Worm (Caenorhabditis elegans) whole organism, L2 larva: ENCODE measurements around the gene ZK1248.17.

Experiments
- C34F6.9 ChIP-seq: fragments of 150-350 bp; optimal IDR thresholded peaks from 2 replicates; lab custom pipeline; 2014; ENCODE audit warnings: missing biosample characterization, missing genetic modification characterization
- F13H6.1 ChIP-seq: sonication (generic microtip); optimal IDR thresholded peaks from 2 replicates; lab custom pipeline; 2016; ENCODE audit warnings: missing genetic modification characterization, missing compliant biosample characterization
- R02D3.7 ChIP-seq: fragments of 150-350 bp; optimal IDR thresholded peaks from 2 replicates; lab custom pipeline; 2014; ENCODE audit warnings: missing biosample characterization, missing genetic modification characterization
- ZK546.5 ChIP-seq: sonication (generic microtip); optimal IDR thresholded peaks from 2 replicates; lab custom pipeline; 2017; ENCODE audit warnings: missing biosample characterization, missing genetic modification characterization
- alr-1 ChIP-seq: fragments of 150-350 bp; optimal IDR thresholded peaks from 2 replicates; lab custom pipeline; 2014; ENCODE audit warnings: missing biosample characterization, missing genetic modification characterization
- aly-2 ChIP-seq: fragments of 150-350 bp; optimal IDR thresholded peaks from 2 replicates; lab custom pipeline; 2014; ENCODE audit warnings: missing biosample characterization, missing genetic modification characterization
- ama-1 ChIP-seq: fragments of 150-350 bp; optimal IDR thresholded peaks from 2 replicates; lab custom pipeline; 2018; ENCODE audit warnings: inconsistent platforms
- blmp-1 ChIP-seq: sonication (generic microtip); optimal IDR thresholded peaks from 2 replicates; lab custom pipeline; 2017; ENCODE audit warnings: missing genetic modification characterization, mild to moderate bottlenecking, missing compliant biosample characterization, antibody characterized with exemption, moderate library complexity; ENCODE audit not compliant: insufficient read depth
- crh-2 ChIP-seq: sonication (generic microtip); optimal IDR thresholded peaks from 2 replicates; lab custom pipeline; 2017; ENCODE audit warnings: missing biosample characterization, missing genetic modification characterization
- dmd-4 ChIP-seq: sonication (generic microtip); optimal IDR thresholded peaks from 2 replicates; lab custom pipeline; 2017; ENCODE audit warnings: missing biosample characterization, missing genetic modification characterization
- elt-3 ChIP-seq: sonication (generic microtip); optimal IDR thresholded peaks from 2 replicates; lab custom pipeline; 2017; ENCODE audit warnings: missing biosample characterization, missing genetic modification characterization
- fos-1 ChIP-seq: fragments of 150-350 bp; optimal IDR thresholded peaks from 2 replicates; lab custom pipeline; 2014; ENCODE audit warnings: missing biosample characterization, missing genetic modification characterization
- lin-13 ChIP-seq: fragments of 150-350 bp; optimal IDR thresholded peaks from 2 replicates; lab custom pipeline; 2014; ENCODE audit warnings: missing biosample characterization, missing genetic modification reagents, missing genetic modification characterization
- lsy-2 ChIP-seq, 2 experiments: fragments of 150-350 bp in 1 of 2; sonication (generic microtip) in 1 of 2; optimal IDR thresholded peaks; 2 replicates each; lab custom pipeline; 2014 to 2017; ENCODE audit warnings: missing biosample characterization in 2 of 2, missing genetic modification characterization in 2 of 2
- mab-5 ChIP-seq: fragments of 150-350 bp; optimal IDR thresholded peaks from 2 replicates; lab custom pipeline; 2014; ENCODE audit warnings: missing biosample characterization, missing genetic modification characterization
- nhr-10 ChIP-seq: sonication (generic microtip); optimal IDR thresholded peaks from 2 replicates; lab custom pipeline; 2017; ENCODE audit warnings: missing biosample characterization, missing genetic modification characterization
- nhr-129 ChIP-seq: fragments of 150-350 bp; optimal IDR thresholded peaks from 2 replicates; lab custom pipeline; 2014; ENCODE audit warnings: missing biosample characterization, missing genetic modification characterization
- nhr-21 ChIP-seq: fragments of 150-350 bp; optimal IDR thresholded peaks from 2 replicates; lab custom pipeline; 2014; ENCODE audit warnings: missing biosample characterization, missing genetic modification characterization
- nhr-23 ChIP-seq: fragments of 150-350 bp; optimal IDR thresholded peaks from 2 replicates; lab custom pipeline; 2014; ENCODE audit warnings: missing biosample characterization, missing genetic modification reagents, missing genetic modification characterization
- nhr-25 ChIP-seq: fragments of 150-350 bp; sonication (generic microtip); optimal IDR thresholded peaks from 3 replicates; lab custom pipeline; 2014; ENCODE audit warnings: missing biosample characterization, missing genetic modification characterization
- peb-1 ChIP-seq: fragments of 150-350 bp; optimal IDR thresholded peaks from 2 replicates; lab custom pipeline; 2014; ENCODE audit warnings: missing biosample characterization, missing genetic modification characterization
- skn-1 ChIP-seq: sonication (generic microtip); optimal IDR thresholded peaks from 2 replicates; lab custom pipeline; 2017; ENCODE audit warnings: missing biosample characterization, missing genetic modification characterization
- sma-3 ChIP-seq: sonication (generic microtip); optimal IDR thresholded peaks from 2 replicates; lab custom pipeline; 2016; ENCODE audit warnings: missing genetic modification reagents, missing genetic modification characterization, missing compliant biosample characterization
- sma-9 ChIP-seq, 2 experiments: fragments of 150-350 bp in 1 of 2; sonication (generic microtip) in 1 of 2; optimal IDR thresholded peaks; 2 replicates each; lab custom pipeline; 2014 to 2016; ENCODE audit warnings: missing genetic modification characterization in 2 of 2, mild to moderate bottlenecking in 1 of 2, missing biosample characterization in 1 of 2, missing compliant biosample characterization in 1 of 2, missing genetic modification reagents in 1 of 2, moderate library complexity in 1 of 2
- snpc-4 ChIP-seq: fragments of 150-350 bp; optimal IDR thresholded peaks from 2 replicates; lab custom pipeline; 2014; ENCODE audit warnings: missing biosample characterization, missing genetic modification characterization
- unc-39 ChIP-seq: fragments of 150-350 bp; optimal IDR thresholded peaks from 2 replicates; lab custom pipeline; 2014; ENCODE audit warnings: missing biosample characterization, missing genetic modification characterization
- unc-55 ChIP-seq: fragments of 150-350 bp; sonication (generic microtip); optimal IDR thresholded peaks from 3 replicates; lab custom pipeline; 2014; ENCODE audit warnings: missing biosample characterization, missing genetic modification reagents, missing genetic modification characterization
- unc-62 ChIP-seq: fragments of 150-350 bp; optimal IDR thresholded peaks from 2 replicates; lab custom pipeline; 2014; ENCODE audit warnings: missing biosample characterization, missing genetic modification reagents, missing genetic modification characterization
- zag-1 ChIP-seq: fragments of 150-350 bp; optimal IDR thresholded peaks from 2 replicates; lab custom pipeline; 2014; ENCODE audit warnings: missing biosample characterization, missing genetic modification characterization
- ztf-1 ChIP-seq: fragments of 200-800 bp; sonication (Bioruptor generic); conservative IDR thresholded peaks from 2 replicates; pipeline ENCODE4 v1.3.6; 2022; ENCODE audit warnings: missing genetic modification characterization, missing compliant biosample characterization
- ztf-4 ChIP-seq: fragments of 150-350 bp; optimal IDR thresholded peaks from 2 replicates; lab custom pipeline; 2014; ENCODE audit warnings: missing biosample characterization, missing genetic modification characterization

ZK1248.17 gene

DNA sequence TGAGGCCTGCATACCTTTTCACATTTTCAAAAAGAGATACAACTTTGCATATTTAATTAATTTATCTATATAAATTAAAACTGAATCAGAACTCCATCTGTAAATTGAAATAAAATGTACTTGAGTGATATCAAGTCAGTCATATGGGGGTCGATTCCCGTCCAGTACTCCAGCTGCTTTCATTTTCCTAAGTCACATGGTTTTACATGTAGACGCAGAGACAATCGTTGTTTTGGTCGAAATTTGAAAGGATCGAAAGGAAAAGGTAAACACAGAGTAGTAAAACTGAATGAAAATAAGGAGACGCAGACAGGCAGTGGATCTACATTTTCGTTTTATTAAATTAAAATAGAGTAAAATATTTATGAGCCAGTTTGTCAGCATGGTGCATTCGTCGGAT lies 28.8 kb upstream of the ZK1248.17 start:
- TF ChIP-seq lsy-2 (tag; optimal IDR thresholded peaks at IDR 0.05; lab: Kevin White, UChicago) = peak in 1 of 2 experiments; percentile 27
- TF ChIP-seq blmp-1 (tag; lab: Kevin White, UChicago) = peak; percentile 51
- peak; percentile 80 for TF ChIP-seq nhr-129 (tag; lab: Kevin White, UChicago)
- peak; percentile 64 for TF ChIP-seq sma-9 (GFP tag; optimal IDR thresholded peaks at IDR 0.05; lab: Kevin White, UChicago)
- TF ChIP-seq sma-9 (tag; optimal IDR thresholded peaks at IDR 0.05; lab: Kevin White, UChicago) = no peak
- peak; percentile 3 for TF ChIP-seq nhr-25 (tag; lab: Kevin White, UChicago)
- TF ChIP-seq skn-1 (tag; lab: Kevin White, UChicago) = no peak
- TF ChIP-seq sma-3 (GFP tag; lab: Kevin White, UChicago) = peak; percentile 36
- no peak for TF ChIP-seq unc-55
- peak; percentile 46 for TF ChIP-seq C34F6.9
- TF ChIP-seq, all 48 proteins: peak for 7

DNA sequence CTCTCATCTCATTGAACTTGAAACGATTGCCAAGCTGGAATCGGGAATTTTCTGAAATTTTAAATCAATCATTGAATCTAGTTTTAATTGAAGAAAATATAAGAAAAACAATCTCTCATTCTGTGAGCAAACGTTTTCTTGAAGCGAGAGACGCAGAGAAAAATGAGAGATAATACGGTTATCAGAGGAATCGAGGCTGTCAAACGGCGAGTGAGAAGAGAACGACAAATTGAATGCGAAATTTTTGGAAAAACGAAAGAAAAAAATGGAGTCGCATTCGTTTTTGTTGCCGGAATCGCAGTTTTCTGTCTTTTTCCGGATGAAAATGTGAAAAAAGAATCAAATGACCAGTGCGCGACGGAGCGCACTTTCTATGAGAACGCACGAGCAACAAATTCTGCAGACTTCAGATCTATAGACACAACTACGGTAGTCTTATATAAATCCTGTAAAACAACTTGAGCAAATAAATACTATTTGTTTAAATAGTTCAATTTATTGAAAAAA lies 28.3 kb upstream of the ZK1248.17 start, which contains the start of gene tex-2:
tex-2 (minus strand) TSS at position 51 of the 507 bp plus-strand sequence.
- TF ChIP-seq zag-1 (tag; lab: Kevin White, UChicago) = peak; percentile 24
- TF ChIP-seq R02D3.7 (tag; lab: Kevin White, UChicago) = no peak
- no peak for TF ChIP-seq sma-9 (GFP tag; optimal IDR thresholded peaks at IDR 0.05; lab: Kevin White, UChicago)
- no peak for TF ChIP-seq sma-9 (tag; optimal IDR thresholded peaks at IDR 0.05; lab: Kevin White, UChicago)
- no peak for TF ChIP-seq alr-1 (tag; lab: Kevin White, UChicago)
- no peak for TF ChIP-seq aly-2 (tag; lab: Kevin White, UChicago)
- no peak for TF ChIP-seq unc-62 (GFP tag; lab: Kevin White, UChicago)
- peak; percentile 13 for TF ChIP-seq lin-13 (GFP tag; lab: Kevin White, UChicago)
- no peak for TF ChIP-seq ztf-4 (tag; lab: Kevin White, UChicago)
- peak in 1 of 2 experiments; percentile 33 for TF ChIP-seq lsy-2 (tag; optimal IDR thresholded peaks at IDR 0.05; lab: Kevin White, UChicago)
- no peak for TF ChIP-seq unc-39 (tag; lab: Kevin White, UChicago)
- peak; percentile 32 for TF ChIP-seq F13H6.1 (tag; lab: Kevin White, UChicago)
- TF ChIP-seq sma-3 (GFP tag; lab: Kevin White, UChicago) = no peak
- peak; percentile 9 for TF ChIP-seq crh-2 (tag; lab: Kevin White, UChicago)
- TF ChIP-seq unc-55 = peak; percentile 55
- no peak for TF ChIP-seq blmp-1 (tag; lab: Kevin White, UChicago)
- TF ChIP-seq ztf-1 (GFP tag; lab: Robert Waterston, UW) = no peak
- peak; percentile 48 for TF ChIP-seq nhr-129 (tag; lab: Kevin White, UChicago)
- peak; percentile 77 for TF ChIP-seq fos-1 (tag; lab: Kevin White, UChicago)
- no peak for TF ChIP-seq elt-3 (tag; lab: Kevin White, UChicago)
- peak; percentile 34 for TF ChIP-seq C34F6.9

DNA sequence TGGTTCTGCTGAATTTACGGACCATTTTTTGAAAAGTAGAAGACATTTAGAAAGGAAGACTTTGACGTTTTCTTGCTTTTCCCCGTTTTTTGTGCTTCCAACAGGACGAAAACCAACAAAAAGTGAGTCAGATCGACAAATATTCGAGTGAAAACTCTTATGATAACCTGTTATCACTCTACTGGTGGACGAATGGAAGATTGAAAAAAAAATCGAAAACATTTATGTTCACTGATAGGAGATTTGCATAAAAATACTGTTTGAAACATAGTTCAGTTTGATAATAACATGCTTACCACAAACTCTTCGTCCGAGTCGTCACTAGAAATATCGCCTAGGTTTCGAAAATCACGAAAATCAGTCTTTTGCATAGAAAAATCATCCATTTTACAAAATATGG lies 27.1 kb upstream of the ZK1248.17 start:
- TF ChIP-seq fos-1 (tag; lab: Kevin White, UChicago) = peak; percentile 53
- no peak for TF ChIP-seq dmd-4 (tag; lab: Kevin White, UChicago)

DNA sequence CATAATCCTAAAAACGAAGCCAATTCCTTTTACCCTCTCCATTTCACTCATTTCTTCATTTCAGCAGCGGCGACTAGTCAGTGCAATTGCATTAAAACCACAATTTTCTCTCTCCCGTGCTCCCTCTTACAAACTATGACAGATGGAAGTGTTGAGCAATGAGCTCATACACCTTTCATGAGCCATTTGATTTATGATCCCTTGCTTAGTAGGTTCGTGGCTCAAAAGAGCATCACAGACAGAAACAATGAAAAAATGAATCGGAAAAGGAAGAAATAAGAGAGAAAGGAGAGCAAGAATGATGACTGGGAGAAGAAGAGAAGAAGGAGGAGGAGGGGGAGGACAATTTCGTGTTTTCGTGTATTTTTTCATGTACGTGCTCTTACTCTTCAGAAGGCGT lies 26.2 kb upstream of the ZK1248.17 start:
- TF ChIP-seq mab-5 (tag; lab: Kevin White, UChicago) = peak; percentile 73
- no peak for TF ChIP-seq sma-3 (GFP tag; lab: Kevin White, UChicago)
- peak; percentile 45 for TF ChIP-seq unc-55
- TF ChIP-seq nhr-129 (tag; lab: Kevin White, UChicago) = peak; percentile 23
- TF ChIP-seq nhr-21 (tag; lab: Kevin White, UChicago) = no peak
- no peak for TF ChIP-seq lsy-2 (tag; optimal IDR thresholded peaks at IDR 0.05; lab: Kevin White, UChicago)
- no peak for TF ChIP-seq peb-1 (tag; lab: Kevin White, UChicago)
- TF ChIP-seq sma-9 (GFP tag; optimal IDR thresholded peaks at IDR 0.05; lab: Kevin White, UChicago) = peak; percentile 16
- TF ChIP-seq sma-9 (tag; optimal IDR thresholded peaks at IDR 0.05; lab: Kevin White, UChicago) = no peak

DNA sequence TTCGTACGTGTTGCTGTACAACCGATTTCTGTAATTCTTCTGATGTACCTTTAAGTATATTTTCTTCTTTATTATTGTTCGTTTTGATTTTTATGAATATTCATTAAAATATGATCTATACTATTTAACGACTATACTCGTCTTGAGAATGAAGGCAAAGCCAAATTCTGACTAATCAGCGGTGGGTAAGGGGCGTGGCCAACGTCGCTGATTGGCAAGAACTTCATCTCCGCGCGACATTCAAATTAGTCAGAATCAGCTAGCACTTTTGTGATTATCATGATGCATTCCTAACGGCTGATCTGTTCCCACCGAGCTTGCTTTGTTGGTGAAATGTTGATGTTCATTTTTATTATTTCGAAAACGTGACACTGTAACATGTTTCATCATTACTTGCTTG lies 21.6 kb upstream of the ZK1248.17 start:
- no peak for TF ChIP-seq nhr-10 (tag; lab: Kevin White, UChicago)
- TF ChIP-seq nhr-23 (tag; lab: Kevin White, UChicago) = no peak
- no peak for TF ChIP-seq ama-1
- no peak for TF ChIP-seq mab-5 (tag; lab: Kevin White, UChicago)
- TF ChIP-seq ZK546.5 = no peak
- TF ChIP-seq peb-1 (tag; lab: Kevin White, UChicago) = no peak
- TF ChIP-seq snpc-4 (tag; lab: Kevin White, UChicago) = no peak
